Worm (Caenorhabditis elegans): ENCODE measurements around the gene F54H12.7.

- TF ChIP-seq snpc-4 (tag; optimal IDR thresholded peaks at IDR 0.05) (no peak), nhr-76 (tag; optimal IDR thresholded peaks at IDR 0.05) (no peak), sptf-1 (tag; optimal IDR thresholded peaks at IDR 0.05) (no peak), ceh-83 (GFP tag; optimal IDR thresholded peaks at IDR 0.05) (no peak), elt-3 (tag; optimal IDR thresholded peaks at IDR 0.05) (no peak), unc-62 (GFP tag; optimal IDR thresholded peaks at IDR 0.05) (no peak), nhr-28 (tag; optimal IDR thresholded peaks at IDR 0.05) (no peak), lin-13 (tag; optimal IDR thresholded peaks at IDR 0.05) (no peak), blmp-1 (tag; optimal IDR thresholded peaks at IDR 0.05) (no peak), nhr-12 (tag; optimal IDR thresholded peaks at IDR 0.05) (no peak), mep-1 (tag; optimal IDR thresholded peaks at IDR 0.05) (no peak)
Observed at ce11 chrIII:7979659-7980058, 10.5 kb downstream of the F54H12.7 start, which contains the start of gene clp-1.

All from whole organism, mixed stage, embryonic.